Fruit fly (Drosophila melanogaster) whole organism, embryonic: ENCODE data around the gene CG43750.

ENCODE experiments used
- Aef1 ChIP-seq: fragments of 200-800 bp; sonication (Bioruptor generic); IDR thresholded peaks from 3 replicates; pipeline ENCODE4 v1.3.6; 2022; ENCODE audit warnings: missing biosample characterization, missing genetic modification characterization
- BEAF-32 ChIP-seq: fragments of 200-800 bp; sonication (Bioruptor generic); optimal IDR thresholded peaks from 3 replicates; lab custom pipeline; 2017; ENCODE audit warnings: missing biosample characterization, missing genetic modification characterization, mild to moderate bottlenecking, moderate library complexity, missing genetic modification reagents
- CG11398 ChIP-seq: fragments of 200-800 bp; sonication (Bioruptor generic); optimal IDR thresholded peaks from 2 replicates; lab custom pipeline; 2016; ENCODE audit warnings: missing biosample characterization, missing genetic modification characterization
- CG11504 ChIP-seq: fragments of 200-800 bp; sonication (Bioruptor generic); optimal IDR thresholded peaks from 3 replicates; lab custom pipeline; 2019; ENCODE audit warnings: missing biosample characterization, mild to moderate bottlenecking, missing genetic modification characterization, moderate library complexity
- CG11723 ChIP-seq: fragments of 200-800 bp; sonication (Bioruptor generic); optimal IDR thresholded peaks from 2 replicates; lab custom pipeline; 2017; ENCODE audit warnings: missing biosample characterization, mild to moderate bottlenecking, missing genetic modification characterization
- CG13296 ChIP-seq: fragments of 200-800 bp; sonication (Bioruptor generic); optimal IDR thresholded peaks from 3 replicates; lab custom pipeline; 2018; ENCODE audit warnings: missing biosample characterization, mild to moderate bottlenecking, missing genetic modification characterization
- CG13424 ChIP-seq: fragments of 200-800 bp; sonication (Bioruptor generic); optimal IDR thresholded peaks from 2 replicates; lab custom pipeline; 2019; ENCODE audit warnings: missing biosample characterization, mild to moderate bottlenecking, missing genetic modification characterization, moderate library complexity
- CG15073 ChIP-seq: fragments of 200-800 bp; sonication (Bioruptor generic); optimal IDR thresholded peaks from 2 replicates; lab custom pipeline; 2016; ENCODE audit warnings: missing biosample characterization, missing genetic modification characterization
- CG1529 ChIP-seq: fragments of 200-800 bp; sonication (Bioruptor generic); optimal IDR thresholded peaks from 3 replicates; lab custom pipeline; 2018; ENCODE audit warnings: missing biosample characterization, missing genetic modification characterization
- CG1647 ChIP-seq: fragments of 200-800 bp; sonication (Bioruptor generic); optimal IDR thresholded peaks from 3 replicates; lab custom pipeline; 2016; ENCODE audit warnings: missing biosample characterization, missing genetic modification characterization
- CG17361 ChIP-seq: fragments of 200-800 bp; sonication (Bioruptor generic); IDR thresholded peaks from 3 replicates; pipeline ENCODE4 v1.3.6; 2022; ENCODE audit warnings: missing biosample characterization, missing genetic modification characterization
- CG17612 ChIP-seq: fragments of 200-800 bp; sonication (Bioruptor generic); IDR thresholded peaks from 2 replicates; pipeline ENCODE4 v1.3.6; 2022; ENCODE audit warnings: missing biosample characterization, missing genetic modification characterization
- CG18476 ChIP-seq: fragments of 200-800 bp; sonication (Bioruptor generic); optimal IDR thresholded peaks from 2 replicates; lab custom pipeline; 2016; ENCODE audit warnings: missing biosample characterization, mild to moderate bottlenecking, missing genetic modification characterization
- CG5953 ChIP-seq: fragments of 200-800 bp; sonication (Bioruptor generic); IDR thresholded peaks from 2 replicates; pipeline ENCODE4 v1.3.6; 2022; ENCODE audit warnings: missing biosample characterization, missing genetic modification characterization
- CG6689 ChIP-seq: fragments of 200-800 bp; sonication (Bioruptor generic); IDR thresholded peaks from 2 replicates; pipeline ENCODE4 v1.3.6; 2022; ENCODE audit warnings: missing biosample characterization, missing genetic modification characterization
- CG6765 ChIP-seq: fragments of 200-800 bp; sonication (Bioruptor generic); optimal IDR thresholded peaks from 3 replicates; lab custom pipeline; 2017; ENCODE audit warnings: missing biosample characterization, mild to moderate bottlenecking, missing genetic modification characterization
- CG7987 ChIP-seq: fragments of 200-800 bp; sonication (Bioruptor generic); optimal IDR thresholded peaks from 2 replicates; lab custom pipeline; 2018; ENCODE audit warnings: missing biosample characterization, mild to moderate bottlenecking, missing genetic modification characterization, moderate library complexity
- CG8478 ChIP-seq: fragments of >200 bp; optimal IDR thresholded peaks from 2 replicates; lab custom pipeline; 2018
- D19A ChIP-seq: fragments of 200-800 bp; optimal IDR thresholded peaks from 3 replicates; lab custom pipeline; 2019; ENCODE audit warnings: missing biosample characterization, mild to moderate bottlenecking, missing genetic modification characterization, moderate library complexity
- Dbx ChIP-seq: fragments of 200-800 bp; sonication (Bioruptor generic); IDR thresholded peaks from 3 replicates; pipeline ENCODE4 v1.3.6; 2022; ENCODE audit warnings: missing biosample characterization, missing genetic modification characterization
- Deaf1 ChIP-seq: fragments of 200-800 bp; optimal IDR thresholded peaks from 3 replicates; lab custom pipeline; 2019; ENCODE audit warnings: missing biosample characterization, mild to moderate bottlenecking, missing genetic modification characterization, moderate library complexity
- Dek ChIP-seq: fragments of 200-800 bp; sonication (Bioruptor generic); optimal IDR thresholded peaks from 3 replicates; lab custom pipeline; 2019; ENCODE audit warnings: missing biosample characterization, mild to moderate bottlenecking, missing genetic modification characterization, moderate library complexity
- Dip2 ChIP-seq: fragments of 200-800 bp; sonication (Bioruptor generic); IDR thresholded peaks from 2 replicates; pipeline ENCODE4 v1.3.6; 2022; ENCODE audit warnings: missing biosample characterization, missing genetic modification characterization
- Dip3 ChIP-seq: fragments of 200-800 bp; sonication (Bioruptor generic); optimal IDR thresholded peaks from 3 replicates; lab custom pipeline; 2016; ENCODE audit warnings: missing biosample characterization, missing genetic modification characterization
- Ets97D ChIP-seq: fragments of 200-800 bp; sonication (Bioruptor generic); optimal IDR thresholded peaks from 3 replicates; lab custom pipeline; 2016; ENCODE audit warnings: missing biosample characterization, missing genetic modification characterization
- HLH3B ChIP-seq: fragments of 200-800 bp; sonication (Bioruptor generic); IDR thresholded peaks from 2 replicates; pipeline ENCODE4 v1.3.6; 2022; ENCODE audit warnings: missing biosample characterization, missing genetic modification characterization
- HLH54F ChIP-seq: fragments of 200-800 bp; sonication (Bioruptor generic); optimal IDR thresholded peaks from 3 replicates; lab custom pipeline; 2016; ENCODE audit warnings: missing biosample characterization, missing genetic modification characterization
- HmgD ChIP-seq: fragments of 200-800 bp; sonication (Bioruptor generic); optimal IDR thresholded peaks from 3 replicates; lab custom pipeline; 2016; ENCODE audit warnings: missing biosample characterization, missing genetic modification characterization
- Hr78 ChIP-seq, 2 experiments: fragments of 200-800 bp in 1 of 2; fragments of >200 bp in 1 of 2; sonication (Bioruptor generic) in 1 of 2; optimal IDR thresholded peaks; 2 replicates each; lab custom pipeline; 2017 to 2019; ENCODE audit warnings: missing biosample characterization in 2 of 2, missing genetic modification characterization in 2 of 2, mild to moderate bottlenecking in 1 of 2, moderate library complexity in 1 of 2
- Lpt ChIP-seq: fragments of >200 bp; optimal IDR thresholded peaks from 2 replicates; lab custom pipeline; 2018; ENCODE audit warnings: missing biosample characterization, missing genetic modification characterization
- Mad ChIP-seq: fragments of 200-800 bp; sonication (Bioruptor generic); optimal IDR thresholded peaks from 2 replicates; lab custom pipeline; 2016; ENCODE audit warnings: missing biosample characterization, missing genetic modification characterization
- Meics ChIP-seq: fragments of 200-800 bp; sonication (Bioruptor generic); optimal IDR thresholded peaks from 2 replicates; lab custom pipeline; 2017; ENCODE audit warnings: missing biosample characterization, mild to moderate bottlenecking, missing genetic modification characterization
- Mes4 ChIP-seq: fragments of 200-800 bp; sonication (Bioruptor generic); optimal IDR thresholded peaks from 2 replicates; lab custom pipeline; 2016; ENCODE audit warnings: missing biosample characterization, missing genetic modification characterization
- Myb ChIP-seq: fragments of 200-800 bp; sonication (Bioruptor generic); optimal IDR thresholded peaks from 2 replicates; lab custom pipeline; 2016; ENCODE audit warnings: missing biosample characterization, missing genetic modification characterization
- Side ChIP-seq: fragments of 200-800 bp; sonication (Bioruptor generic); optimal IDR thresholded peaks from 2 replicates; lab custom pipeline; 2016; ENCODE audit warnings: missing biosample characterization, missing genetic modification characterization
- abd-A ChIP-seq: fragments of 200-800 bp; sonication (Bioruptor generic); optimal IDR thresholded peaks from 3 replicates; lab custom pipeline; 2019; ENCODE audit warnings: missing biosample characterization, mild to moderate bottlenecking, missing genetic modification characterization, moderate library complexity
- ara ChIP-seq: fragments of 200-800 bp; sonication (Bioruptor generic); IDR thresholded peaks from 2 replicates; pipeline ENCODE4 v1.3.6; 2022; ENCODE audit warnings: missing biosample characterization, missing genetic modification characterization
- bbx ChIP-seq: fragments of 200-800 bp; sonication (Bioruptor generic); IDR thresholded peaks from 2 replicates; pipeline ENCODE4 v1.3.6; 2022; ENCODE audit warnings: missing biosample characterization, missing genetic modification characterization; ENCODE audit not compliant: partially characterized antibody
- br ChIP-seq: fragments of >200 bp; optimal IDR thresholded peaks from 2 replicates; lab custom pipeline; 2017
- da ChIP-seq: fragments of 200-800 bp; sonication (Bioruptor generic); optimal IDR thresholded peaks from 2 replicates; lab custom pipeline; 2016; ENCODE audit warnings: missing biosample characterization, missing genetic modification characterization
- h ChIP-seq: fragments of >200 bp; optimal IDR thresholded peaks from 2 replicates; lab custom pipeline; 2017
- her ChIP-seq: fragments of 200-800 bp; sonication (Bioruptor generic); optimal IDR thresholded peaks from 2 replicates; lab custom pipeline; 2016; ENCODE audit warnings: missing biosample characterization, missing genetic modification characterization
- jumu ChIP-seq: fragments of 200-800 bp; sonication (Bioruptor generic); optimal IDR thresholded peaks from 3 replicates; lab custom pipeline; 2016; ENCODE audit warnings: missing biosample characterization, missing genetic modification characterization
- lab ChIP-seq: fragments of 200-800 bp; sonication (Bioruptor generic); optimal IDR thresholded peaks from 3 replicates; lab custom pipeline; 2017; ENCODE audit warnings: missing biosample characterization, missing genetic modification characterization, mild to moderate bottlenecking, moderate library complexity, missing genetic modification reagents
- otp ChIP-seq: fragments of 200-800 bp; sonication (Bioruptor generic); IDR thresholded peaks from 3 replicates; pipeline ENCODE4, ENCODE4 v1.3.6; 2022; ENCODE audit warnings: missing biosample characterization, missing genetic modification characterization
- rib ChIP-seq: fragments of 200-800 bp; sonication (Bioruptor generic); IDR thresholded peaks from 2 replicates; pipeline ENCODE4 v1.3.6; 2022; ENCODE audit warnings: missing biosample characterization, missing genetic modification characterization
- ssp ChIP-seq: fragments of 200-800 bp; sonication (Bioruptor generic); IDR thresholded peaks from 2 replicates; pipeline ENCODE4 v1.3.6; 2022; ENCODE audit warnings: missing biosample characterization, missing genetic modification characterization
- stc ChIP-seq: fragments of 200-800 bp; sonication (Bioruptor generic); IDR thresholded peaks from 2 replicates; pipeline ENCODE4 v1.3.6; 2022; ENCODE audit warnings: missing biosample characterization, missing genetic modification characterization
- tna ChIP-seq: fragments of 200-800 bp; sonication (Bioruptor generic); IDR thresholded peaks from 2 replicates; pipeline ENCODE4 v1.3.6; 2022; ENCODE audit warnings: missing biosample characterization, missing genetic modification characterization; ENCODE audit not compliant: partially characterized antibody
- ttk ChIP-seq: fragments of 200-800 bp; sonication (Bioruptor generic); IDR thresholded peaks from 2 replicates; pipeline ENCODE4 v2.1.2; 2022; ENCODE audit warnings: missing biosample characterization, missing genetic modification characterization
- wor ChIP-seq: fragments of 200-800 bp; sonication (Bioruptor generic); IDR thresholded peaks from 2 replicates; pipeline ENCODE4 v1.3.6; 2022; ENCODE audit warnings: missing biosample characterization, missing genetic modification characterization
- zen ChIP-seq: fragments of 200-800 bp; sonication (Bioruptor generic); optimal IDR thresholded peaks from 3 replicates; lab custom pipeline; 2018; ENCODE audit warnings: missing biosample characterization, mild to moderate bottlenecking, missing genetic modification characterization, moderate library complexity

CG43750 gene

DNA sequence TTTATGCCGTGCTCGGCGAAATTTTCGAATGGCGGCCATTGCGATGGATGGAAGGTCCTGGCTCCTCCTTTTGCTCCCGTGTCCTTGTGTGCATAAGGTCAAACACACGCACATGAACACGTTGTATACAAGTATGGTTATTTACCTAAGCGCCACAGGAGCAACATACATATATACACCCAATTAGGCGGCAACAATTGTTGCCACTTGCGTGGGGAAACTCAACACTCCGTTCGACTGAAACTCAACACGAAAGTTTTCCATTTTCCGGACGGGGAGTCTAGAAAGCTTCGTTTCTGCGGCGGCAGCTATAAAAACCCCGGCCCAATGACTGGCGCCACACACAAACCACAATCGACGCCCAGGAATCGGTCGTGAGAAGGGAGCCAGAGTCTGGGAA, 832 bp upstream of the CG43750 start, which contains the start of gene CG46448 (continued):
- TF ChIP-seq BEAF-32 (GFP tag; lab: Kevin White, UChicago): no peak
- TF ChIP-seq CG15073: no peak
- TF ChIP-seq otp (GFP tag; lab: Robert Waterston, UW): no peak
- no peak for TF ChIP-seq br (lab: Kevin White, UChicago)
- peak; percentile 12 for TF ChIP-seq Deaf1 (tag; lab: Kevin White, UChicago)
- TF ChIP-seq CG7987 (GFP tag; lab: Kevin White, UChicago): no peak
- no peak for TF ChIP-seq D19A (tag; lab: Kevin White, UChicago)
- no peak for TF ChIP-seq Aef1 (GFP tag; lab: Robert Waterston, UW)
- no peak for TF ChIP-seq CG11504
- TF ChIP-seq HLH54F (GFP tag; lab: Kevin White, UChicago): no peak
- no peak for TF ChIP-seq Ets97D
- TF ChIP-seq Mad: no peak
- TF ChIP-seq zen: no peak
- no peak for TF ChIP-seq Side (GFP tag; lab: Kevin White, UChicago)

DNA sequence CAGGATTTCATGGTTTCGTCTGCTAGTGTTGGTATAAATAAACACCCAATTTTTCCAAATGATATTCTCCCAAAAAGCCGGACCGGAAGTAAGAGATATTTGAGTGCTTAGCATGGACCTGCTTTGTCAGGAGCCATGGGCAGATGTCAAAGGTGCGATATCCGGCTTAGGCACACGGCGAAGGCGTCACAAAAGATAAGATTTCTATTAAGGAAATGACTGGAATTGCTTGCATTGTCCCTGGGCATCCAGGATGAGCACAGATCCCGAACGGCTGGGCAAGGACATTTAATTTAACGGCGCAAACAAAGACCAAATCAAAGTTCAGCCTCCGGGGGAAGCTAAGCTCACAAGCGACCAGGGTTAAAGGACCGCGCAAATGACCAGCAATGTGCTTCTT, 4.8 kb downstream of the CG43750 start, which contains the start of gene CG3557:
Gene CG3557 (minus strand): TSS at position 101 of the 400 bp plus-strand sequence.
- no peak for TF ChIP-seq CG11398 (GFP tag; lab: Kevin White, UChicago)
- no peak for TF ChIP-seq CG17612
- no peak for TF ChIP-seq ssp
- TF ChIP-seq Dip3 (GFP tag; lab: Kevin White, UChicago): no peak
- no peak for TF ChIP-seq HLH3B (GFP tag; lab: Robert Waterston, UW)
- no peak for TF ChIP-seq CG13424
- no peak for TF ChIP-seq abd-A (tag; lab: Kevin White, UChicago)
- TF ChIP-seq Meics (GFP tag; lab: Kevin White, UChicago): no peak
- TF ChIP-seq h (lab: Kevin White, UChicago): no peak
- TF ChIP-seq CG5953: no peak
- no peak for TF ChIP-seq tna
- no peak for TF ChIP-seq her (GFP tag; lab: Kevin White, UChicago)

DNA sequence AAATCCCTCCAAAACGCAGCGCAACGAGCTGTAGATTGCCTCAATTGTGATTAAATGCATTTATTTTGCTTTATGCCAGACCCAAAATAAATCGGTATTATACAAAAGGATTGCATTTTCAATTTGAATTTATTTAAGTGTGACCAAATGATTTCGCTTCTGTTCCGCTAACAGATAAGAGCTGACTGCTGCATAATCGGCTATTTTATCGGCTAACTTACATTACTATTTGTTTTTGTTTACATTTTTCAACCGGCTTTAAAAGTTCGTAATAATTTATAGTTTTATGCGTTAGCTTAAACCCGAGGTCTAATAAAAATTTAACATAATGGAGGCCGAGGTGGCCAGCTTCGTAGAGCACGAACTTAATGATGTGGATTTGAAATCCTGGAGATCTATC, 7.5 kb downstream of the CG43750 start, which contains the start of gene PIG-Wa:
Gene PIG-Wa (plus strand): TSS at position 232 of the 400 bp plus-strand sequence.
- TF ChIP-seq lab (no peak), CG6765 (GFP tag; lab: Kevin White, UChicago) (no peak), ttk (GFP tag; lab: Robert Waterston, UW) (no peak), Dip3 (GFP tag; lab: Kevin White, UChicago) (no peak), CG6689 (GFP tag; lab: Robert Waterston, UW) (no peak), Dip2 (GFP tag; lab: Robert Waterston, UW) (no peak), HmgD (GFP tag; lab: Kevin White, UChicago) (peak; percentile 29), wor (GFP tag; lab: Robert Waterston, UW) (no peak), stc (no peak), CG11504 (peak; percentile 13), CG13424 (no peak), CG1647 (no peak), Mes4 (no peak), CG18476 (no peak), CG13296 (GFP tag; lab: Kevin White, UChicago) (no peak), Dek (tag; lab: Kevin White, UChicago) (no peak), da (GFP tag; lab: Kevin White, UChicago) (no peak), Dbx (GFP tag; lab: Robert Waterston, UW) (no peak), CG8478 (lab: Kevin White, UChicago) (no peak), bbx (GFP tag; lab: Robert Waterston, UW) (peak; percentile 38; the same call in 1 of the 2 replicates), Myb (GFP tag; lab: Kevin White, UChicago) (peak; percentile 86), rib (no peak), CG1529 (GFP tag; lab: Kevin White, UChicago) (no peak), CG17361 (GFP tag; lab: Robert Waterston, UW) (no peak), Hr78 (GFP tag; optimal IDR thresholded peaks at IDR 0.05; lab: Kevin White, UChicago) (no peak), ara (GFP tag; lab: Robert Waterston, UW) (no peak), jumu (GFP tag; lab: Kevin White, UChicago) (no peak), Aef1 (GFP tag; lab: Robert Waterston, UW) (no peak), CG11723 (no peak), Lpt (GFP tag; lab: Kevin White, UChicago) (no peak)
